Fruit fly (Drosophila melanogaster): Measurements from ENCODE around the gene CG31091.

The CG31091 gene

DNA sequence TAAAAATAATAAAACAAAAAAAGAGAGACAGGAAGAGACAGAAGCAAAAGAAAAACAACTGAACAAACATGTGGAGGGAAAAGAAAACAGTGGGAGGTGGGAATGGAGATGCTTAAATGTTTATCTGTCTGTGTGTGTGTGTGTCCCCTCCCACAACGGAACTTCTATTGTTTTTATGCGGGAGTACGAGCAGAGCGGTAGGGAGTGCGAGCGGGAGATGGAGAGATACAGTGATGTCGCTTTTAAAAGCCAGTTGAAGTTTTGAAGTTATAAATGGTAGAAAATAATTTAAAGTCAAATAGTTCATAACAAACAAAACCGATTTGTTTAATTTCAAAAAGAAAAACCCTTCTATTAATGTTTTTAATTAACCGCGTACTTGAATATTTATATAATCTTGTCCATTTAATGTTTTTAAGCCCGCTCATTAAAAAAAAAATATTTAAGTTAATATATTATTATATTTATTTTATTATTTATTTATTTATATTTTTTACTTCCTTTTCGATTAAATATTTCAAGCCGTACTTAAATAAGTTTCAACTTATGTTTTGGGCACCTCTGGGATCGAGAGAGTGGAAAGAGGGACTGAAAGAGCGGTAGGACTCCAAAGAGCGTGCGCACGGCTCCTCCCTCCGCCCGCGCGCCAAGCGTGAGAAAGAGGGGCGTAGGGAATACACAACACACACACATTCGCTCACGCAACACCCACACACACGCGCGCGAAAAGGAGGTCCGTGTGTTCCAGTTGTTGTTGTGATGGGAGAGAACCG is 19.3 kb upstream of the CG31091 start (continued):
- TF ChIP-seq Aef1 (GFP tag; IDR thresholded peaks at IDR 0.05) (0 out of 3 replicates have a peak, but pooled peaks have one; percentile 29), aop (GFP tag; IDR thresholded peaks at IDR 0.05) (peak; percentile 76; the same call in 1 of the 2 replicates), psq (GFP tag; optimal IDR thresholded peaks at IDR 0.05) (no peak), Oli (tag; optimal IDR thresholded peaks at IDR 0.05) (peak; percentile 47), Eip74EF (GFP tag; optimal IDR thresholded peaks at IDR 0.05) (no peak), Antp (GFP tag; optimal IDR thresholded peaks at IDR 0.05) (no peak), ara (GFP tag; IDR thresholded peaks at IDR 0.05) (no peak), dysf (GFP tag; IDR thresholded peaks at IDR 0.05) (peak; percentile 49; the same call in 1 of the 3 replicates), en (GFP tag; optimal IDR thresholded peaks at IDR 0.05) (no peak), Kr (GFP tag; optimal IDR thresholded peaks at IDR 0.05) (no peak), sqz (GFP tag; optimal IDR thresholded peaks at IDR 0.05) (no peak), fu2 (GFP tag; optimal IDR thresholded peaks at IDR 0.05) (no peak), BEAF-32 (GFP tag; optimal IDR thresholded peaks at IDR 0.05) (no peak), nmo (GFP tag; optimal IDR thresholded peaks at IDR 0.05) (peak; percentile 63), Scr (GFP tag; IDR thresholded peaks at IDR 0.05; ENCODE audit: partially characterized antibody) (no peak), pum (GFP tag; optimal IDR thresholded peaks at IDR 0.05) (no peak), Meics (GFP tag; optimal IDR thresholded peaks at IDR 0.05) (peak; percentile 43), lmd (GFP tag; IDR thresholded peaks at IDR 0.05) (no peak; the same call in 1 of the 2 replicates), Mrtf (GFP tag; IDR thresholded peaks at IDR 0.05) (no peak), usp (GFP tag; optimal IDR thresholded peaks at IDR 0.05) (no peak), org-1 (GFP tag; optimal IDR thresholded peaks at IDR 0.05) (peak; percentile 23), CG18619 (GFP tag; optimal IDR thresholded peaks at IDR 0.05) (peak; percentile 36), maf-S (GFP tag; optimal IDR thresholded peaks at IDR 0.05) (no peak), CG17359 (tag; optimal IDR thresholded peaks at IDR 0.05) (peak; percentile 62), gfzf (GFP tag; optimal IDR thresholded peaks at IDR 0.05) (no peak), bab2 (GFP tag; optimal IDR thresholded peaks at IDR 0.05) (peak; percentile 15), fd102C (GFP tag; optimal IDR thresholded peaks at IDR 0.05) (no peak), bbx (GFP tag; IDR thresholded peaks at IDR 0.05; ENCODE audit: partially characterized antibody) (no peak), schlank (tag; optimal IDR thresholded peaks at IDR 0.05) (peak; percentile 14), CG30020 (tag; optimal IDR thresholded peaks at IDR 0.05) (no peak), CG13624 (GFP tag; optimal IDR thresholded peaks at IDR 0.05) (no peak), gsb-n (tag; optimal IDR thresholded peaks at IDR 0.05) (peak; percentile 54), CG31441 (GFP tag; IDR thresholded peaks at IDR 0.05) (peak; percentile 64; the same call in 1 of the 2 replicates), Sox100B (GFP tag; optimal IDR thresholded peaks at IDR 0.05) (peak; percentile 50), sens (GFP tag) (peak; percentile 37), dmrt99B (tag; optimal IDR thresholded peaks at IDR 0.05) (peak; percentile 62), CG12391 (tag; optimal IDR thresholded peaks at IDR 0.05) (peak; percentile 72), nom (GFP tag; optimal IDR thresholded peaks at IDR 0.05) (no peak), CG13775 (GFP tag; optimal IDR thresholded peaks at IDR 0.05) (peak; percentile 39), CG7928 (GFP tag; optimal IDR thresholded peaks at IDR 0.05) (no peak), dan (GFP tag; IDR thresholded peaks at IDR 0.05) (no peak), Dref (GFP tag; IDR thresholded peaks at IDR 0.05) (no peak), CG16815 (GFP tag; optimal IDR thresholded peaks at IDR 0.05) (peak; percentile 43), B-H1 (GFP tag; IDR thresholded peaks at IDR 0.05) (no peak; the same call in 2 of the 3 replicates), unpg (GFP tag; optimal IDR thresholded peaks at IDR 0.05) (peak; percentile 55), Doc2 (GFP tag; IDR thresholded peaks at IDR 0.05) (no peak), zen (tag; optimal IDR thresholded peaks at IDR 0.05) (no peak), Atf-2 (GFP tag; optimal IDR thresholded peaks at IDR 0.05) (no peak), lov (optimal IDR thresholded peaks at IDR 0.05) (no peak), lov (GFP tag; IDR thresholded peaks at IDR 0.05) (no peak)
